Fruit fly (Drosophila melanogaster): Measurements from ENCODE around the gene CG42464.

CG42464 gene

dm6 chr2L:3675770-3676169 lies 23.5 kb upstream of the CG42464 start (continued):
- TF ChIP-seq fd102C (GFP tag; optimal IDR thresholded peaks at IDR 0.05) (no peak), CG14014 (GFP tag; IDR thresholded peaks at IDR 0.05) (no peak), seq (GFP tag; IDR thresholded peaks at IDR 0.05) (no peak), CG10209 (GFP tag; optimal IDR thresholded peaks at IDR 0.05) (no peak), Atf-2 (GFP tag; optimal IDR thresholded peaks at IDR 0.05) (no peak), Camta (GFP tag; optimal IDR thresholded peaks at IDR 0.05) (no peak), dm (GFP tag; optimal IDR thresholded peaks at IDR 0.05) (no peak), CG17829 (tag; optimal IDR thresholded peaks at IDR 0.05) (peak; percentile 52), CG31365 (tag; optimal IDR thresholded peaks at IDR 0.05) (no peak), CG14710 (tag; optimal IDR thresholded peaks at IDR 0.05) (peak; percentile 41), Trl (optimal IDR thresholded peaks at IDR 0.05) (no peak), Trl (GFP tag; optimal IDR thresholded peaks at IDR 0.05) (no peak), D19A (tag; optimal IDR thresholded peaks at IDR 0.05) (peak; percentile 25), prd (optimal IDR thresholded peaks at IDR 0.05) (no peak), prd (GFP tag; IDR thresholded peaks at IDR 0.05) (peak; percentile 71), Aef1 (GFP tag; IDR thresholded peaks at IDR 0.05) (0 out of 3 replicates have a peak, but pooled peaks have one; percentile 12), CG17612 (GFP tag; IDR thresholded peaks at IDR 0.05) (no peak), HmgZ (tag; optimal IDR thresholded peaks at IDR 0.05) (no peak), CG8089 (GFP tag; optimal IDR thresholded peaks at IDR 0.05) (no peak), CG30403 (GFP tag; optimal IDR thresholded peaks at IDR 0.05) (peak; percentile 10), GATAe (GFP tag; conservative IDR thresholded peaks at IDR 0.05) (no peak), CrebB (tag; optimal IDR thresholded peaks at IDR 0.05) (no peak), Xrp1 (GFP tag; IDR thresholded peaks at IDR 0.05) (peak; percentile 73), sc (optimal IDR thresholded peaks at IDR 0.05) (no peak), sc (GFP tag; optimal IDR thresholded peaks at IDR 0.05) (no peak), CG7987 (GFP tag; optimal IDR thresholded peaks at IDR 0.05) (no peak), CG4820 (GFP tag; optimal IDR thresholded peaks at IDR 0.05) (peak; percentile 47), Six4 (GFP tag; optimal IDR thresholded peaks at IDR 0.05) (no peak), chm (GFP tag; IDR thresholded peaks at IDR 0.05) (peak; percentile 42; the same call in 1 of the 2 replicates), shn (GFP tag; optimal IDR thresholded peaks at IDR 0.05) (no peak), CG16815 (GFP tag; optimal IDR thresholded peaks at IDR 0.05) (peak; percentile 8), CG6791 (GFP tag; IDR thresholded peaks at IDR 0.05; ENCODE audit: partially characterized antibody) (no peak), CG15696 (tag; optimal IDR thresholded peaks at IDR 0.05) (peak; percentile 41), Mes4 (GFP tag; optimal IDR thresholded peaks at IDR 0.05) (no peak), Poxn (GFP tag; IDR thresholded peaks at IDR 0.05) (no peak), Hsf (GFP tag; optimal IDR thresholded peaks at IDR 0.05) (peak; percentile 6), CG1024 (GFP tag; IDR thresholded peaks at IDR 0.05) (peak; percentile 29; the same call in 1 of the 2 replicates), nom (GFP tag; optimal IDR thresholded peaks at IDR 0.05) (no peak), CG15011 (GFP tag; optimal IDR thresholded peaks at IDR 0.05) (no peak), CG32772 (GFP tag; IDR thresholded peaks at IDR 0.05) (0 out of 2 replicates have a peak, but pooled peaks have one; percentile 7), CG2199 (GFP tag; IDR thresholded peaks at IDR 0.05) (0 out of 3 replicates have a peak, but pooled peaks have one; percentile 32), CG11247 (GFP tag; IDR thresholded peaks at IDR 0.05) (no peak), fu2 (GFP tag; optimal IDR thresholded peaks at IDR 0.05) (no peak), scrt (GFP tag; optimal IDR thresholded peaks at IDR 0.05) (no peak), mirr (GFP tag; optimal IDR thresholded peaks at IDR 0.05) (no peak), eyg (GFP tag; optimal IDR thresholded peaks at IDR 0.05) (no peak), dan (GFP tag; IDR thresholded peaks at IDR 0.05) (no peak), CG9727 (GFP tag; optimal IDR thresholded peaks at IDR 0.05) (peak; percentile 18), ap (GFP tag; IDR thresholded peaks at IDR 0.05) (no peak), CG10431 (GFP tag; optimal IDR thresholded peaks at IDR 0.05) (no peak), ci (GFP tag; IDR thresholded peaks at IDR 0.05) (peak; percentile 69), CG32767 (GFP tag; IDR thresholded peaks at IDR 0.05) (no peak), sob (GFP tag; IDR thresholded peaks at IDR 0.05) (no peak; the same call in 1 of the 2 replicates)

All from whole organism, embryonic.